Fruit fly (Drosophila melanogaster) whole organism, embryonic: Measurements from ENCODE around the gene jv.
A peak's percentile ranks its signal among the peaks of the same experiment; 100 is the strongest.

Experiments
- B-H2 ChIP-seq: fragments of 200-800 bp; sonication (Bioruptor generic); optimal IDR thresholded peaks from 2 replicates; lab custom pipeline; 2018; ENCODE audit warnings: missing biosample characterization, mild to moderate bottlenecking, missing genetic modification characterization
- CG10274 ChIP-seq: fragments of 200-800 bp; sonication (Bioruptor generic); optimal IDR thresholded peaks from 3 replicates; lab custom pipeline; 2017; ENCODE audit warnings: missing biosample characterization, mild to moderate bottlenecking, missing genetic modification characterization
- CG11085 ChIP-seq: fragments of 200-800 bp; sonication (Bioruptor generic); IDR thresholded peaks from 2 replicates; pipeline ENCODE4 v1.3.6; 2022; ENCODE audit warnings: missing biosample characterization, missing genetic modification characterization
- CG11093 ChIP-seq: fragments of 200-800 bp; sonication (Bioruptor generic); IDR thresholded peaks from 3 replicates; pipeline ENCODE4 v1.3.6; 2022; ENCODE audit warnings: missing biosample characterization, missing genetic modification characterization
- CG11695 ChIP-seq: fragments of 200-800 bp; sonication (Bioruptor generic); IDR thresholded peaks from 3 replicates; pipeline ENCODE4 v1.3.6; 2022; ENCODE audit warnings: missing biosample characterization, missing genetic modification characterization
- CG15011 ChIP-seq: fragments of 200-800 bp; sonication (Bioruptor generic); optimal IDR thresholded peaks from 3 replicates; lab custom pipeline; 2018; ENCODE audit warnings: missing biosample characterization, mild to moderate bottlenecking, missing genetic modification characterization
- CG15073 ChIP-seq: fragments of 200-800 bp; sonication (Bioruptor generic); optimal IDR thresholded peaks from 2 replicates; lab custom pipeline; 2016; ENCODE audit warnings: missing biosample characterization, missing genetic modification characterization
- CG15269 ChIP-seq: fragments of 200-800 bp; sonication (Bioruptor generic); optimal IDR thresholded peaks from 2 replicates; lab custom pipeline; 2018; ENCODE audit warnings: missing biosample characterization, mild to moderate bottlenecking, missing genetic modification characterization, moderate library complexity
- CG17328 ChIP-seq: fragments of 200-800 bp; sonication (Bioruptor generic); IDR thresholded peaks from 2 replicates; pipeline ENCODE4 v1.3.6; 2022; ENCODE audit warnings: missing biosample characterization, missing genetic modification characterization
- CG17802 ChIP-seq: fragments of 200-800 bp; sonication (Bioruptor generic); optimal IDR thresholded peaks from 2 replicates; lab custom pipeline; 2018; ENCODE audit warnings: missing biosample characterization, mild to moderate bottlenecking, missing genetic modification characterization, moderate library complexity
- CG17912 ChIP-seq: fragments of 200-800 bp; sonication (Bioruptor generic); optimal IDR thresholded peaks from 2 replicates; lab custom pipeline; 2018; ENCODE audit warnings: missing biosample characterization, mild to moderate bottlenecking, missing genetic modification characterization
- CG2889 ChIP-seq: fragments of 200-800 bp; sonication (Bioruptor generic); IDR thresholded peaks from 3 replicates; pipeline ENCODE4 v1.3.6; 2022; ENCODE audit warnings: missing biosample characterization, missing genetic modification characterization
- CG31365 ChIP-seq: fragments of 200-800 bp; sonication (Bioruptor generic); optimal IDR thresholded peaks from 2 replicates; lab custom pipeline; 2018; ENCODE audit warnings: missing biosample characterization, mild to moderate bottlenecking, missing genetic modification characterization
- CG3407 ChIP-seq: fragments of 200-800 bp; sonication (Bioruptor generic); optimal IDR thresholded peaks from 2 replicates; lab custom pipeline; 2018; ENCODE audit warnings: missing biosample characterization, mild to moderate bottlenecking, missing genetic modification characterization
- CG3995 ChIP-seq: fragments of 200-800 bp; sonication (Bioruptor generic); optimal IDR thresholded peaks from 3 replicates; lab custom pipeline; 2016; ENCODE audit warnings: missing biosample characterization, missing genetic modification characterization
- CG4820 ChIP-seq: fragments of 200-800 bp; sonication (Bioruptor generic); optimal IDR thresholded peaks from 3 replicates; lab custom pipeline; 2016; ENCODE audit warnings: missing biosample characterization, missing genetic modification characterization
- CG7745 ChIP-seq: fragments of 200-800 bp; sonication (Bioruptor generic); optimal IDR thresholded peaks from 2 replicates; lab custom pipeline; 2018; ENCODE audit warnings: missing biosample characterization, mild to moderate bottlenecking, missing genetic modification characterization, moderate library complexity
- CG8290 ChIP-seq, 3 experiments: fragments of 200-800 bp; sonication (Bioruptor generic); optimal IDR thresholded peaks; 2 replicates each; lab custom pipeline; 2016 to 2019; ENCODE audit warnings: missing biosample characterization in 3 of 3, missing genetic modification characterization in 3 of 3, mild to moderate bottlenecking in 2 of 3, moderate library complexity in 1 of 3
- CG8478 ChIP-seq: fragments of >200 bp; optimal IDR thresholded peaks from 2 replicates; lab custom pipeline; 2018
- Dad ChIP-seq: fragments of 200-800 bp; sonication (Bioruptor generic); optimal IDR thresholded peaks from 3 replicates; lab custom pipeline; 2016; ENCODE audit warnings: missing biosample characterization, missing genetic modification characterization
- ERR ChIP-seq: fragments of 200-800 bp; sonication (Bioruptor generic); optimal IDR thresholded peaks from 2 replicates; lab custom pipeline; 2016; ENCODE audit warnings: missing biosample characterization, missing genetic modification characterization
- Eip74EF ChIP-seq, 2 experiments: fragments of 200-800 bp in 1 of 2; fragments of >200 bp in 1 of 2; sonication (Bioruptor generic) in 1 of 2; optimal IDR thresholded peaks; 2 replicates each; lab custom pipeline; 2017 to 2019; ENCODE audit warnings: missing biosample characterization in 2 of 2, missing genetic modification characterization in 2 of 2, mild to moderate bottlenecking in 1 of 2, moderate library complexity in 1 of 2
- GATAe ChIP-seq: fragments of 200-800 bp; sonication (Bioruptor generic); conservative IDR thresholded peaks from 2 replicates; pipeline ENCODE4 v1.3.6; 2022; ENCODE audit warnings: missing biosample characterization, missing genetic modification characterization
- Gsc ChIP-seq: fragments of 200-800 bp; sonication (Bioruptor generic); IDR thresholded peaks from 2 replicates; pipeline ENCODE4 v1.3.6; 2022; ENCODE audit warnings: missing biosample characterization, missing genetic modification characterization
- Jarid2 ChIP-seq: fragments of 200-800 bp; sonication (Bioruptor generic); optimal IDR thresholded peaks from 3 replicates; lab custom pipeline; 2017; ENCODE audit warnings: mild to moderate bottlenecking, missing biosample characterization, missing genetic modification reagents, missing genetic modification characterization
- Meics ChIP-seq: fragments of 200-800 bp; sonication (Bioruptor generic); optimal IDR thresholded peaks from 2 replicates; lab custom pipeline; 2017; ENCODE audit warnings: missing biosample characterization, mild to moderate bottlenecking, missing genetic modification characterization
- Myb ChIP-seq: fragments of 200-800 bp; sonication (Bioruptor generic); optimal IDR thresholded peaks from 2 replicates; lab custom pipeline; 2016; ENCODE audit warnings: missing biosample characterization, missing genetic modification characterization
- Vsx1 ChIP-seq: fragments of 200-800 bp; sonication (Bioruptor generic); optimal IDR thresholded peaks from 2 replicates; lab custom pipeline; 2017; ENCODE audit warnings: missing biosample characterization, mild to moderate bottlenecking, missing genetic modification characterization, missing genetic modification reagents
- al ChIP-seq: fragments of 200-800 bp; sonication (Bioruptor generic); IDR thresholded peaks from 2 replicates; pipeline ENCODE4 v1.3.6; 2022; ENCODE audit warnings: missing biosample characterization, missing genetic modification characterization
- emc ChIP-seq: fragments of 200-800 bp; sonication (Bioruptor generic); optimal IDR thresholded peaks from 2 replicates; lab custom pipeline; 2016; ENCODE audit warnings: missing biosample characterization, missing genetic modification characterization
- fd96Cb ChIP-seq: fragments of 200-800 bp; sonication (Bioruptor generic); optimal IDR thresholded peaks from 2 replicates; lab custom pipeline; 2018; ENCODE audit warnings: missing biosample characterization, mild to moderate bottlenecking, missing genetic modification characterization, moderate library complexity
- ftz-f1 ChIP-seq: fragments of 200-800 bp; sonication (Bioruptor generic); optimal IDR thresholded peaks from 2 replicates; lab custom pipeline; 2016; ENCODE audit warnings: missing biosample characterization, missing genetic modification characterization
- grau ChIP-seq: fragments of 200-800 bp; optimal IDR thresholded peaks from 3 replicates; lab custom pipeline; 2019; ENCODE audit warnings: missing biosample characterization, mild to moderate bottlenecking, missing genetic modification characterization, moderate library complexity
- hkb ChIP-seq, 2 experiments: fragments of 200-800 bp in 1 of 2; fragments of >200 bp in 1 of 2; sonication (Bioruptor generic) in 1 of 2; IDR thresholded peaks in 1 of 2; optimal IDR thresholded peaks in 1 of 2; 2 replicates each; pipeline versions ENCODE4 v1.3.6 to Lab custom; 2017 to 2022; ENCODE audit warnings: missing biosample characterization in 1 of 2, missing genetic modification characterization in 1 of 2
- lilli ChIP-seq: fragments of 200-800 bp; sonication (Bioruptor generic); optimal IDR thresholded peaks from 3 replicates; lab custom pipeline; 2016; ENCODE audit warnings: missing biosample characterization, missing genetic modification characterization
- lov ChIP-seq, 2 experiments: fragments of 200-800 bp in 1 of 2; fragments of >200 bp in 1 of 2; sonication (Bioruptor generic) in 1 of 2; IDR thresholded peaks in 1 of 2; optimal IDR thresholded peaks in 1 of 2; 2 replicates in 1 of 2; 3 replicates in 1 of 2; pipeline versions ENCODE4 v1.3.6 to Lab custom; 2017 to 2022; ENCODE audit warnings: missing biosample characterization in 1 of 2, missing genetic modification characterization in 1 of 2
- mirr ChIP-seq: fragments of 200-800 bp; sonication (Bioruptor generic); optimal IDR thresholded peaks from 3 replicates; lab custom pipeline; 2018; ENCODE audit warnings: missing biosample characterization, mild to moderate bottlenecking, missing genetic modification characterization
- oc ChIP-seq: fragments of 200-800 bp; sonication (Bioruptor generic); optimal IDR thresholded peaks from 2 replicates; lab custom pipeline; 2018; ENCODE audit warnings: missing biosample characterization, mild to moderate bottlenecking, missing genetic modification characterization, moderate library complexity
- prd ChIP-seq, 3 experiments: fragments of >200 bp in 2 of 3; fragments of 200-800 bp in 1 of 3; sonication (Bioruptor generic) in 1 of 3; optimal IDR thresholded peaks in 2 of 3; IDR thresholded peaks in 1 of 3; 2 replicates in 2 of 3; 3 replicates in 1 of 3; pipeline versions ENCODE4 v1.3.6 to Lab custom; 2017 to 2022; ENCODE audit warnings: missing biosample characterization in 1 of 3, missing genetic modification characterization in 1 of 3
- run ChIP-seq: fragments of 200-800 bp; sonication (Bioruptor generic); optimal IDR thresholded peaks from 3 replicates; lab custom pipeline; 2018; ENCODE audit warnings: missing biosample characterization, mild to moderate bottlenecking, missing genetic modification characterization
- sens ChIP-seq: fragments of 200-800 bp; sonication (Bioruptor generic); peaks from one replicate; lab custom pipeline; 2016; ENCODE audit warnings: missing biosample characterization, missing genetic modification characterization
- shn ChIP-seq: fragments of 200-800 bp; sonication (Bioruptor generic); optimal IDR thresholded peaks from 3 replicates; lab custom pipeline; 2016; ENCODE audit warnings: missing biosample characterization, missing genetic modification characterization
- sima ChIP-seq: fragments of 200-800 bp; sonication (Bioruptor generic); optimal IDR thresholded peaks from 2 replicates; lab custom pipeline; 2016; ENCODE audit warnings: missing biosample characterization, missing genetic modification characterization
- stc ChIP-seq: fragments of 200-800 bp; sonication (Bioruptor generic); IDR thresholded peaks from 2 replicates; pipeline ENCODE4 v1.3.6; 2022; ENCODE audit warnings: missing biosample characterization, missing genetic modification characterization
- ttk ChIP-seq: fragments of 200-800 bp; sonication (Bioruptor generic); IDR thresholded peaks from 2 replicates; pipeline ENCODE4 v2.1.2; 2022; ENCODE audit warnings: missing biosample characterization, missing genetic modification characterization
- tx ChIP-seq: fragments of 200-800 bp; sonication (Bioruptor generic); optimal IDR thresholded peaks from 2 replicates; lab custom pipeline; 2016; ENCODE audit warnings: missing biosample characterization, missing genetic modification characterization
- vfl ChIP-seq: fragments of 200-800 bp; sonication (Bioruptor generic); optimal IDR thresholded peaks from 2 replicates; lab custom pipeline; 2016; ENCODE audit warnings: missing biosample characterization, missing genetic modification characterization
- wdn ChIP-seq: fragments of 200-800 bp; sonication (Bioruptor generic); IDR thresholded peaks from 2 replicates; pipeline ENCODE4 v1.3.6; 2022; ENCODE audit warnings: missing biosample characterization, missing genetic modification characterization
- z ChIP-seq: fragments of 200-800 bp; sonication (Bioruptor generic); IDR thresholded peaks from 3 replicates; pipeline ENCODE4 v1.3.6; 2022; ENCODE audit warnings: missing biosample characterization, missing genetic modification characterization
- zf30C ChIP-seq: fragments of 200-800 bp; sonication (Bioruptor generic); optimal IDR thresholded peaks from 3 replicates; lab custom pipeline; 2018; ENCODE audit warnings: missing biosample characterization, mild to moderate bottlenecking, missing genetic modification characterization

Gene jv

DNA sequence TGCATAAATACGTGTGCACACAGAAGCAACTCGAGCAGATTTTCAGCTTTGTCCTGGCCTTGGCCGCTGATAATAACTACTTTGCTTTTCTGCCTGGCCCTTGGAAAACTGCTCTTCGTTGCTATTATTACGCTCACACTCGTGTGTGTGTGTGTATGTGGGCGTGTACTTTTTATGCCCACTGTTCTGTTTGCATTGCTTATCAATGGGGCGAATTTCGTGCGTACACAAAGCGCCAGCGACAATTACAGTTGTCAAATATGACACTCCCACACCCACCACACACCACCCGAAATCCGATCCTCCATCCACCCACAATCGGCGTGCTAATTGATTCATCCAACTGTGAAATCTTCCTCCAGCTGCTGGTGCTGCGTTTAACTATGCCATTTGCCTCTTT is 23.4 kb upstream of the jv start (continued):
- TF ChIP-seq ttk (GFP tag; lab: Robert Waterston, UW) (0 out of 2 replicates have a peak, but pooled peaks have one; percentile 12), CG17802 (tag; lab: Kevin White, UChicago) (no peak), CG15073 (GFP tag; lab: Kevin White, UChicago) (no peak), vfl (GFP tag; lab: Kevin White, UChicago) (no peak), Vsx1 (GFP tag; lab: Kevin White, UChicago) (peak; percentile 48), oc (no peak), z (GFP tag; lab: Robert Waterston, UW) (no peak), Dad (GFP tag; lab: Kevin White, UChicago) (no peak), CG11093 (GFP tag; lab: Robert Waterston, UW) (no peak), sens (GFP tag; lab: Kevin White, UChicago) (peak; percentile 51), wdn (GFP tag; lab: Robert Waterston, UW) (no peak), prd (optimal IDR thresholded peaks at IDR 0.05; lab: Kevin White, UChicago) (no peak), prd (GFP tag; IDR thresholded peaks at IDR 0.05; lab: Robert Waterston, UW) (peak; percentile 27; the same call in 1 of the 3 replicates), zf30C (GFP tag; lab: Kevin White, UChicago) (no peak), CG11085 (GFP tag; lab: Robert Waterston, UW) (no peak), sima (GFP tag; lab: Kevin White, UChicago) (no peak), CG11695 (GFP tag; lab: Robert Waterston, UW) (peak; percentile 52; the same call in 1 of the 3 replicates), grau (tag; lab: Kevin White, UChicago) (no peak), Gsc (GFP tag; lab: Robert Waterston, UW) (no peak), tx (GFP tag; lab: Kevin White, UChicago) (no peak), Jarid2 (no peak), lov (optimal IDR thresholded peaks at IDR 0.05; lab: Kevin White, UChicago) (no peak), lov (GFP tag; IDR thresholded peaks at IDR 0.05; lab: Robert Waterston, UW) (0 out of 3 replicates have a peak, but pooled peaks have one; percentile 42), ftz-f1 (GFP tag; lab: Kevin White, UChicago) (no peak), CG8290 (GFP tag; optimal IDR thresholded peaks at IDR 0.05; lab: Kevin White, UChicago) (no peak), CG8290 (tag; optimal IDR thresholded peaks at IDR 0.05; lab: Kevin White, UChicago) (peak in 1 of 2 experiments; percentile 53), CG7745 (tag; lab: Kevin White, UChicago) (no peak), fd96Cb (tag; lab: Kevin White, UChicago) (no peak), CG15269 (tag; lab: Kevin White, UChicago) (peak; percentile 15), CG10274 (no peak), CG2889 (GFP tag; lab: Robert Waterston, UW) (0 out of 3 replicates have a peak, but pooled peaks have one; percentile 42), Eip74EF (GFP tag; optimal IDR thresholded peaks at IDR 0.05; lab: Kevin White, UChicago) (no peak), hkb (optimal IDR thresholded peaks at IDR 0.05; lab: Kevin White, UChicago) (no peak), hkb (GFP tag; IDR thresholded peaks at IDR 0.05; lab: Robert Waterston, UW) (peak; percentile 60), Meics (GFP tag; lab: Kevin White, UChicago) (peak; percentile 13), CG4820 (GFP tag; lab: Kevin White, UChicago) (no peak), CG17328 (GFP tag; lab: Robert Waterston, UW) (no peak), B-H2 (GFP tag; lab: Kevin White, UChicago) (no peak), run (tag; lab: Kevin White, UChicago) (no peak), CG8478 (lab: Kevin White, UChicago) (no peak), CG15011 (GFP tag; lab: Kevin White, UChicago) (peak; percentile 9), CG17912 (GFP tag; lab: Kevin White, UChicago) (no peak), al (GFP tag; lab: Robert Waterston, UW) (no peak), lilli (GFP tag; lab: Kevin White, UChicago) (no peak), CG3995 (GFP tag; lab: Kevin White, UChicago) (no peak), CG31365 (tag; lab: Kevin White, UChicago) (no peak), mirr (GFP tag; lab: Kevin White, UChicago) (peak; percentile 32), stc (GFP tag; lab: Robert Waterston, UW) (peak; percentile 38; the same call in 1 of the 2 replicates), shn (GFP tag; lab: Kevin White, UChicago) (no peak), CG3407 (peak; percentile 5), emc (GFP tag; lab: Kevin White, UChicago) (no peak), GATAe (peak; percentile 25; the same call in 1 of the 2 replicates), Myb (GFP tag; lab: Kevin White, UChicago) (no peak), ERR (GFP tag; lab: Kevin White, UChicago) (no peak)
